Worm (Caenorhabditis elegans): ENCODE measurements around the gene hif-1.

The hif-1 gene

DNA sequence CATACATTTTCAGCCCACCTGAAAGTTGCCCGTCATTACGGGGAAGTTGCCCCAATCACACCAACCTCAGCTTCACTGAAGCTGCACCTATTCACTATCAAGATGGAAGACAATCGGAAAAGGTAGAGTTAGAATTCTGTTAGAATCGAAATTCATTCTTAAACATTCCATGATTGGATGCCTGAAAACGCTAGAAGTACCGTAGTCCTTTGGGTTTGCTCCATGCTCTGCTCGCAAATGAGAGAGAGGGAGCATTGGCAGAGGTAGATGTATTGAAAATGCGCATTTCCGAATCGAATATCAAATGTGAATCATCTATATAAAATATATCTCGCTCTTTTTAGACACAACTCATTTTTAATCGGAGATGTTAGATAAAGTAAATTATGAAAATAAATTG is at the start of gene hif-1:
Gene hif-1, plus strand, starts transcription at position 8 of the 400 bp plus-strand sequence.
- TF ChIP-seq unc-62 (GFP tag; optimal IDR thresholded peaks at IDR 0.05), result no peak

DNA sequence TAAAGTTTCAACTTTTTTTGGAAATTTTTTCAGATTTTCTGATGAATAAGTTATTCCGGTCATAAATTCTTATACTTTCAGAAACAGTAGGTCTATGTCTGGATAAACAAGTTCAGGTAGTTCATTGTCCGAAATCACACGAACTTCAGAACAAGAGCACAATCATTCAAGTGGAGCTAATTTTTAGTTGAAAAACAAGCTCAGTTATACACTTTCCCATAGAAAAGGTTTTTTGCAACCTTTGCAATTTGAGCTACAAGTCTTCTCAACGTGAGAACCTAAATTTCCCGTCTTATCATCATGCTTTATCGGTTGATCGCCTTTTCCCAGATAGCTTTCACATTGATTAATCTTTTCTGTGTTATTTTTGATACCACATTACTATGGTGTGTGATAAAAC is 48.4 kb upstream of the hif-1 start, which contains the start of gene srxa-1:
Gene srxa-1, plus strand, starts transcription at position 301 of the 400 bp plus-strand sequence.
- no peak for TF ChIP-seq unc-62 (GFP tag; optimal IDR thresholded peaks at IDR 0.05)

DNA sequence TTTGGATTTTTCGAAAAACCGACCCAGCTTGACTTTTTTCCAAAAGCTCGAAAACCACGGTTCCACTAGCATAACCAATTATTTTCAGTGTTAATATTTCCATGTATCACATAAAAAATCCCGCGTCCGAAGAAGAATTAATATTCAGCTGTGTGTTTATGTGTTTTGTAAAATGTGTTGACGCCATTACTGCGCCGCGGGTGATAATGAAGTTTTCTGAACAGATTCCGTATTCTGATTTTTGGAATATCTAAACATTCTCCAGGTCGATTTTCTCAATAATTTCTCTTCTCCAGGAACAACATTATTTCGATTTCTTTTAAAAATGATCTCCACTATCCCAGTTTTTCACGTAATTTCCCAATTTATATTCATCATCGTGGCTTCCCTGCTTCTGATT is 45.5 kb upstream of the hif-1 start, which contains the start of gene srxa-6:
Gene srxa-6, plus strand, starts transcription at position 301 of the 400 bp plus-strand sequence.
- no peak for TF ChIP-seq unc-62 (GFP tag; optimal IDR thresholded peaks at IDR 0.05)

DNA sequence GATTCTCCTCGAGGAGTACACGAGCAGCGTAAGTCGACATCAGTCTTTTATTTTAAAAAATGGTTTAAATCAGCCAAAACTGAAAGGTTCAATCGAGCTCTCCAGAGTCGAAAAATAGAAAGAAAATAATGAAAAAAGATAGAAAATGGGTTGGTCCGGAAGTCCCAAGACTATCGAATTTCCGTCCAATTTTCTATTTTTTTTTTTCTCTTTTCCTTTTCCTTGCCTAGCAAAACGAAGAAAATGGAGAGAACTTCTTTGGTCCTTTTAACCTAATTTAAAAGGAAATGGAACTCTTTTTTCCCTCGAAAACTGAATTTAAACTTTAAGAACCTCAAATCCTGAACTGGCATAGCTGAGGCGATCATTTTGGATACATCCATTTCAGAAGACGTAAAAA is 40.8 kb upstream of the hif-1 start:
- no peak for TF ChIP-seq unc-62 (GFP tag; optimal IDR thresholded peaks at IDR 0.05)

DNA sequence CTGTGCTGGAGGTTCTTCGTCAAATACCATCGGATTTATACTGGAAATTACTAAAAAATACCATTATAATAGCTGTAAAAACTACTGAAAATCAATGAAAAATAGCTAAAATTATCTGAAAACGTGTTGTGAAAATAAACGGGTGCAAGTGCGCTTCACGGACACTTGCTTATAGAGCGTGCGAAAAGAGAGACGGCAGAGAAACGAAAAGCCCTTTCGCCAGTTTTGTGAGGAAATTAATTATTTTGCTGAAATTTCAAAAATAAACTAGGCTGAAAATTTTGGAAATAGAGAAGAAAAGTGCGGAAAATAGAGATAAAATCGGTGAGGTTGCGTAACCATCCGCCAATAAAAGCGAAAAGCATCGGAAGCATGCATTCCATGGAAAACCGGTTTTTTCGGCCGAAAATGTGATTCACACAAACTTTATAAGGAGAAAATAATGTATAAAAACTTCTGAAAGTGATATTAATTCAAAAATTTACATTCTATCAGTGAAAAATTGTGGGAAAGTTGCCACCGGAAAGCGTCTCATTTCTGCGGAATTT is 35.8 kb upstream of the hif-1 start, which contains the start of gene dnj-25:
Gene dnj-25, minus strand, starts transcription at position 57 of the 548 bp plus-strand sequence.
- no peak for TF ChIP-seq unc-62 (GFP tag; optimal IDR thresholded peaks at IDR 0.05)

DNA sequence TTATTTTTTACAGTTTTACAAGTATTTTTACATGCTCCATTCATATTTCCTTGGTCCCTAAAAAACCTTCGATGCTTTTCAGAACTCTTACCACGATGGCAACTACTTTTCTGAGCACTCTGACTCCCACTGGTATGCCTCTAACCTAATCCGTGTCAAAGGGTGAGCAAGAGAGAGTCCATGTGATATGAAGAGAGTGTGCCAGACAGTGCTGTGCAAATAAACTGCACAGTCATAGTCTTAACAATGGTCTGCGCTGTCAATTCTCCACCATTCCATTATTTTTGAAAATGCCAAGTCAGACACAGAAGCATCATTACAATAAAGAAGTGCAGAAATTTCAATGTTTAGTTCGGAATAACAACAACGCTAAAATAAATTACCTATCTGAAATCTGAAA is 34.9 kb upstream of the hif-1 start:
- TF ChIP-seq unc-62 (GFP tag; optimal IDR thresholded peaks at IDR 0.05), result no peak

DNA sequence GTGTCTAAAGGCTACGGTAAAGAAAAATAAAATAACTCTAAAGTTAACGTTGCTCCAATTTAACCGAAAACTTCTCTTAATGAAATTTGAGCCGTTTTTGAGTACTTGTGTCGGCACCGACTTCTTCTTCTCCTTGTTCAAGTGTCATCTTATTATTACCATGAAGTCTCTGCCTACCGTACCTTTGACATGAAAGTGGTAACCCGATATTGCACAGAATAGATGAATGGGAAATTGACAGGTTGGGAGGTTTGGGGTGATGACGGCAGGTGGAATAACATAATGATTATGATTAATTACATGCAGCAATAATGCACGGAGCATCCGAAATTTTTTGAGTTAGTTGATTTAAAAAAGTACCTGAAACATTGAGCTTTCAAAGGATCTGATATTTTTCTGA is 33.4 kb upstream of the hif-1 start:
- TF ChIP-seq unc-62 (GFP tag; optimal IDR thresholded peaks at IDR 0.05), result no peak

DNA sequence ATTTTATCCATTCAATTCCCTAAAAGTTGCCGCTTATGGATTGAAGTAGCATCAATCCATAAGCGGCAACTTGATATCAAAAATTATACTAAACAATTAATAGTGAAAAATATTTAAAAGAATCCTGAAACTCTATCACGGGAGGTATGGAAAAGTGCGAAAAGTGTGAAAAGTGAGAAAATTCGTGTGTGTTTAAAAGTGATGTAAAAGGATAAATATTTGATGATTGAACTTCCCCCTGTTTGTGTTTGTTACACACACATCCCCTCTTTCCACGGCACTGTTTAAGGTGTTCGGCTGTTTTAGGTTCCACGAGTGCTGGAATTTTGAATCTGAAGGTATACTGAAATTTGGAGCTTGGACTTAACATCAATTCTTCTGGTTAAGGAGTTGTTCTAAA is 32.2 kb upstream of the hif-1 start:
- no peak for TF ChIP-seq unc-62 (GFP tag; optimal IDR thresholded peaks at IDR 0.05)

DNA sequence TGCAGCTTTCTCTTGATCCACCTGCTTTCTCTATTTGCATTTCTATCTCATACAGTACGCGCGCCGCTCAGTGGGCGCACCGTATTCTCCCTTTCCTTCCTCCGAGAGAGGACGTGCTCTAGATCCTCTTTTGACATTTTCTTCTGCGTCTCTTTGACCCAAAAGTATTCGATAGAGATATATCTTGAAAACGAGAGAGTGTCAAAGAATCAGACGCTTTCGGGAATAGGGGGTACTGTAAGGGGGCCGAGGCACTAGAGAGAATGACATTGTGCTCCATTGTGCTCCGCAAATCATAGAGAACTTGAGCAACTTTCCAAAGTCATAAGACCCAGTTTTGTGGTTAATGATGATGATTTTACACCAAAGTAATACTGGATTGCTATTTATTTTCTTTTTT is 31.1 kb upstream of the hif-1 start:
- no peak for TF ChIP-seq unc-62 (GFP tag; optimal IDR thresholded peaks at IDR 0.05)

DNA sequence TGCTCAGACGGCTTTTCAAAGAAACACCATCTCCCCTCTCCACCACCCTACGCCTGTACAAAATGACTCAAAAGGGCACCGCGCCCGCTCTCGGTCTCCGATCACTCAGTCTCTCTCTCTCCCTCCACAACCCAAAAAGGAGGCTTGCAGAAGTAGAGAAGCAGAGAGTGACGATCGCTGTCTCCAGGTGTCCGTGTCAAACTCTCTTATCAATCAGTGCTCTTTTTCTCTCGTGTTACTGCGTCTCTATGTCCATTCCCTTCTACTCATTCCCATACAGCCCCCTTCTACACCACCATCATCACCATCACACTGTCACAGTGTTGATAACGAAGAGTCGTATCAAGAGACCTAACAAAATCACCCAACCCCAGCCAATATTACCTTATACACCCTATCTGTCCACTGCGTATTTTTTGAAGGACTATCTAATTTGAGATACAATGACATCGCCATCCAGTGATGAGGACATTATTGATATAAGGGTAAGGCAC is 27.6 kb upstream of the hif-1 start, which contains the start of gene pha-4:
Gene pha-4, plus strand, starts transcription at position 444 of the 494 bp plus-strand sequence.
- no peak for TF ChIP-seq unc-62 (GFP tag; optimal IDR thresholded peaks at IDR 0.05)

DNA sequence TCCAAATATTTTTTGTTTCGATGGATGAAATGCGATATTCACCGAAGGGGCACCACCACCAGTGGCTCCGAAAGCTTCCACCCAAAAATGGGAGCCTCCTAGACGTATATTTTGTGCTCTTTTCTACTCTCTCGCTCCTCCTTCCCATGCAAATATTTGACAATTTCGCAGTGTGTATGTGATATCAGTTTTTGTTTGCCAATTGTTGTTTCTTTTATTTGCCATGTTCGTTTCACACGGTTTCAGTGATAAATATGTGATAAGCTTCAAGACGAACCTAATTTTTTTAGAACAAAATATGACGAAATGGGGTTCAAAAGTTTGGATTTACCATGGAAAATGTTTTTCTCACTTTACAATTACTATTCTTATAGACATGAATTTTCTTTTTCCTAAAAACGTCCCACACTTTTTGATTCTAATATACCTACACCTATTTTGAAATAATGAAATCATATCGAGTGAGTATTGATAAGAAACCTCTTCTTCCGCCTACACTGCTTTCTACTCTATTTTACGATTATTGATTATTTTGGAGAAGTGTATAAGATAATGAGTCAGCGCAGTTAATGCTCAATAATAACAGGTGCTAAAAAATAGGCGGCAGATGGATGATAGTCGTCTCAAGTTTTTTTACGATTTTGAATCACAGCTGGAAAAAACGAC is 26.2 kb upstream of the hif-1 start:
- no peak for TF ChIP-seq unc-62 (GFP tag; optimal IDR thresholded peaks at IDR 0.05)

DNA sequence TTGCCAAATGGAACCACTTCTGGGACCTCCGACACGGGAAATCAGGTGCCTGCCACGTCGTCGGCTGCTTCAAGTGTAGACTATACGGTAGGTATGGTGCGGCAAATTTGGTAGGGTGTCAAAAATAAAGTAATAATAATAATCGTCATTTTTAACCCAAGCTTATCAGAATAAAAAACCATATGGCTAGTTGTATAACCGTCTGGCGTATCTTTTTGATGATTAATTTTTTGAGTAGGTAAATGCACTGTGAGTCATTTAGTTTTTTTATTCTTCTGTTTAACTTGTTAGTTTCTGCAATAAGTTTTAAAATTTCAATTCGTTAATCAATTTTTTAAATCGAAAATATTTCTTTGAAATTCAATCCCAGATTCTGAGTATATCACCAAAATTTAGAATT is 24.7 kb upstream of the hif-1 start:
- TF ChIP-seq unc-62 (GFP tag; optimal IDR thresholded peaks at IDR 0.05), result no peak

DNA sequence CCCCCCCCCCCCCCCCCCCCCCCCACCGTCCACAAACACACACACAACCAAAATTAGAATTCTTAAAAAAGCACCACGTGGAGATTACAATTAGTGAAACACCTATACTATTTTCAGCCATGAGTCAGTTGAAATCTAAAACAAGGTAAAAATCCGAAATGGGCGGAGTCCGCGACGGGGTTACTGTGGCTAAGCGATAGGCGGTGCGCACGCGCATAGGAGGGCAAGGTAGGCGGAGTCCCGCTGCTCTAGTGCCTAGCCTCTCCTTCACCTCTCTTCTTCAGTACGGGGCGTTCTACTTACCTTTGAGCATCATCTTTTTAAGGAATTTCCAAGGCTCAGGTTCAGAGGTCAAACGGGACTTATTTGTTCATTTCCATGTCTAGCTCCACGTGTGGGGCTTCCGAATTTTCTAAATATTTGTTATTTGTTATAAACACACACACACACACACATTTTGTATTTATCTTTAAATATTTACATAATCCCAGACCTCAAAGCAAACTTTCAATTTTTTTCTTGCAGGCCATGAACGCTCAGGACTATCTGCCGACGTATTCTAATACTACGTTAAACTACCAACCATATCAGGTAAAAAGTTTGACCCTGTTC is 23.7 kb upstream of the hif-1 start:
- no peak for TF ChIP-seq unc-62 (GFP tag; optimal IDR thresholded peaks at IDR 0.05)

DNA sequence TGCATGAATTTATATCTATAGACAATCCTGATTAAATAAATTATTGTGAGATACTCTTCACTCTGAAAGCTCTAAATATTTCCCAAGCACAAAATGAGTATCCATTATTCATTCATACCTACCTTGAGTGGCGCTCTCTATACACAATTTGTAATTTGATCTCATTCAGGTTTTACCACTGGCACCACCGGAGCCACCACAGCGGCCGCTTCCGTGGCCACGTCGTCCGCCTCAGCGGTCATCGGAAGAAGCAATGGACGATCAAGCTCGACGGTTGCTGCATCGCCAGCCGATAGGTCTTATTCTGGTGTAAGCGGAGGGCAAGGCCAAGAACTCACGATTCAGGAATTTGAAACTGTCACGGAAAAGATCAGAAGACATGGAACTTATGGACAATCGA is 23.0 kb upstream of the hif-1 start:
- TF ChIP-seq unc-62 (GFP tag; optimal IDR thresholded peaks at IDR 0.05), result no peak

DNA sequence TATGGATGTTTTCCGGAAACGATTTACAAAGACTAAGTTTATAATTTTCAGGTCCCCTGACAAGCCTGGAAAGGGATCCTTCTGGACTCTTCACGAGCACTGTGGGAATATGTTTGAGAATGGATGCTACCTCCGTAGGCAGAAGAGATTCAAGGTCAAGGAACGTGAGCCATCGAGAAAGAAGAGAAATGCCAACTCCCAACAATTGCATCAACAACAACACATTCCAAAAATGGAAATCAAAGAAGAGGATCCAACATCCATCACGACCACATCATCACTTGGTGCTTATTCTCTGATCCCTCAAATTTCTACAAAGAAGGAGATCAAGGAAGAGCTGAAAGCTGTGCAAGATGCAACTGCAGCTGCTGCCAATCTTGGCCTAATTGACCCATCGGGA is 22.1 kb upstream of the hif-1 start:
- TF ChIP-seq unc-62 (GFP tag; optimal IDR thresholded peaks at IDR 0.05), result no peak

DNA sequence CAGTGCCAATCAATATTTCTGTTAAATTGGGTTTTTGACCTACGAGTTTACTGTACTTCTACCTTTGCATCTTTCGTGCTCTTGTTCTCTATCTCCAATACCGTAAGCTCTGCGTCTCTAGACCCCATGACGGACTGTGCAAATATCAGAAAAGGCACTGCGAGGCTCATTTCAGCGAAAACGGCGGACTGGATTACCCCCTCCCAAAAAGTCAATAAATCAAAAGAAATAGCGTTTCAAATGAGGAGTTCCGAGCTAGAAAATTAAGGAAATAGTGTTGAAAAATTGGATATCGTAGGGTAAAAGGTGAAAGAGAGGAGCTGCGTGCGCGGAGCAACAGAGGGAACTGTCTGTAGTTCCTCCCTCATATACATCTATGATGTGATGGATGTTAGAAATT is 18.4 kb upstream of the hif-1 start:
- no peak for TF ChIP-seq unc-62 (GFP tag; optimal IDR thresholded peaks at IDR 0.05)

DNA sequence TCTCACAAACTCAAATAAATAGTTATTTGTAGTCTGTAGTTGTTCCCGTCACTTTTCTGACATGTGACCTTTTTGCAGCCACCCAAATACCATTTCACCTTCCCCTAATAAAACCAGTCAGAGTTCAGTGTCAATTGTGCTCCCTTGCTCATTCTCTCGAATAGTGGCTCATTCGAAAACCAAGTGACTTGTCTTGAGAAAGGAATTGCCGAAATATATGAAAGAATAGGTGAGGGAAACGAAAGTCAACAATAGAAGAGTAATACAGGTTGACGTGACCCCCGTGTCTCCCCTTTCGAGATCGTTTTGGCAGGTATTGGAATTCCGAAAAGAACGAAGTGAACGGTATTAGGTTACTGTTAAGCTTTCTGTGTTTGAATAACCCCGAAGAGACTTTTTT is 17.0 kb upstream of the hif-1 start:
- TF ChIP-seq unc-62 (GFP tag; optimal IDR thresholded peaks at IDR 0.05), result no peak
